Worm (Caenorhabditis elegans) whole organism, L4/young adult: ENCODE results near the gene F25E5.8.

ENCODE experiments used
- W03F9.2 ChIP-seq: fragments of 150-350 bp; optimal IDR thresholded peaks from 2 replicates; lab custom pipeline; 2014; ENCODE audit warnings: missing biosample characterization, missing genetic modification characterization
- dao-5 ChIP-seq: sonication (generic microtip); optimal IDR thresholded peaks from 2 replicates; lab custom pipeline; 2016; ENCODE audit warnings: missing genotype, missing genetic modification characterization, moderate library complexity, missing compliant biosample characterization
- him-1 ChIP-seq: sonication (generic microtip); optimal IDR thresholded peaks from 2 replicates; lab custom pipeline; 2016; ENCODE audit warnings: missing genotype, missing genetic modification reagents, missing genetic modification characterization, missing compliant biosample characterization

DNA sequence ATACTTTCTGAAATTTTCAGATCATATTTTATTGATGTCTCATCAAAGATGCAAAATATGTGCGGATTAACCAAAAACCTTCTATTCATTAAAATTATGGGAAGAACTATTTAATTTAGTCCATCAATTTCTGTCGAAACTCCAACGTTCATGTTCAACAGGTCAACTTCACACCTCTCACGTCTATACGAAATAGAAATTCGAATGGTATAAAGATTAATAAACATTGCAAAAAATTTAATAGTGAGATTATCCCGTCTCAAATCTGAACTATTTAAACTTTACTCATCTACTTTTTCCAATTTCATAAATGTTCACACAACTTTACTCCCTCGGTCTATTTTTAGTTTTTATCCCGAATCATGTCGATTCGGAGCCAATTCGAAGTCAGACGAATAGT is 26.1 kb upstream of the F25E5.8 start, which contains the start of gene R13D7.2:
- TF ChIP-seq him-1 = no peak
- TF ChIP-seq W03F9.2 = no peak
- TF ChIP-seq dao-5 (tag; lab: Kevin White, UChicago) = no peak
